Worm (Caenorhabditis elegans): Measurements from ENCODE around the gene ech-5.

- TF ChIP-seq aly-1 (tag; optimal IDR thresholded peaks at IDR 0.05) (no peak), ceh-13 (GFP tag; optimal IDR thresholded peaks at IDR 0.05) (no peak), pes-1 (GFP tag; IDR thresholded peaks at IDR 0.05) (no peak), hnd-1 (tag; optimal IDR thresholded peaks at IDR 0.05) (no peak), tbx-37 (GFP tag; conservative IDR thresholded peaks at IDR 0.05) (no peak), ama-1 (optimal IDR thresholded peaks at IDR 0.05) (no peak), tra-4 (tag; optimal IDR thresholded peaks at IDR 0.05) (no peak), hmbx-1 (tag; optimal IDR thresholded peaks at IDR 0.05) (no peak), flt-1 (GFP tag; IDR thresholded peaks at IDR 0.05) (no peak), scrt-1 (GFP tag; IDR thresholded peaks at IDR 0.05) (no peak), sea-1 (GFP tag; conservative IDR thresholded peaks at IDR 0.05) (no peak), B0310.2 (tag; optimal IDR thresholded peaks at IDR 0.05) (no peak), ets-7 (tag; optimal IDR thresholded peaks at IDR 0.05) (no peak), F13C5.2 (tag; optimal IDR thresholded peaks at IDR 0.05) (no peak)
Measured at ce11 chrIV:842095-842494, 45.3 kb downstream of the ech-5 start, which contains the start of gene Y55F3BR.6.

All from whole organism, early embryonic.